Fruit fly (Drosophila melanogaster) whole organism, pupa: ENCODE data around the gene NPFR.

Experiments used
- CG10348 ChIP-seq: fragments of 200-800 bp; sonication (Bioruptor generic); IDR thresholded peaks from 2 replicates; pipeline ENCODE4 v1.3.6; 2022; ENCODE audit warnings: missing biosample characterization, missing genetic modification characterization
- CG12605 ChIP-seq: fragments of 200-800 bp; sonication (Bioruptor generic); IDR thresholded peaks from 2 replicates; pipeline ENCODE4 v1.3.6; 2022; ENCODE audit warnings: missing biosample characterization, missing genetic modification characterization
- CG14655 ChIP-seq: fragments of 200-800 bp; sonication (Bioruptor generic); optimal IDR thresholded peaks from 3 replicates; lab custom pipeline; 2017; ENCODE audit warnings: mild to moderate bottlenecking, missing biosample characterization, missing genetic modification reagents, missing genetic modification characterization
- CG17806 ChIP-seq: fragments of 200-800 bp; sonication (Bioruptor generic); optimal IDR thresholded peaks from 2 replicates; lab custom pipeline; 2018; ENCODE audit warnings: missing biosample characterization, mild to moderate bottlenecking, missing genetic modification characterization, moderate library complexity
- CG34367 ChIP-seq: fragments of 200-800 bp; sonication (Bioruptor generic); optimal IDR thresholded peaks from 2 replicates; lab custom pipeline; 2018; ENCODE audit warnings: missing biosample characterization, mild to moderate bottlenecking, missing genetic modification characterization
- CG8301 ChIP-seq: fragments of 200-800 bp; sonication (Bioruptor generic); optimal IDR thresholded peaks from 2 replicates; lab custom pipeline; 2018; ENCODE audit warnings: missing biosample characterization, mild to moderate bottlenecking, missing genetic modification characterization
- CG9948 ChIP-seq: fragments of 200-800 bp; sonication (Bioruptor generic); optimal IDR thresholded peaks from 2 replicates; lab custom pipeline; 2018; ENCODE audit warnings: missing biosample characterization, mild to moderate bottlenecking, missing genetic modification characterization, moderate library complexity
- D1 ChIP-seq: fragments of 200-800 bp; sonication (Bioruptor generic); optimal IDR thresholded peaks from 2 replicates; lab custom pipeline; 2018; ENCODE audit warnings: missing biosample characterization, mild to moderate bottlenecking, missing genetic modification characterization, moderate library complexity
- Ets98B ChIP-seq: fragments of 200-800 bp; sonication (Bioruptor generic); IDR thresholded peaks from 2 replicates; pipeline ENCODE4 v1.3.6; 2022; ENCODE audit warnings: missing biosample characterization, missing genetic modification characterization
- Pif1B ChIP-seq: fragments of 200-800 bp; sonication (Bioruptor generic); optimal IDR thresholded peaks from 3 replicates; lab custom pipeline; 2016; ENCODE audit warnings: missing biosample characterization, missing genetic modification characterization
- Snoo ChIP-seq: fragments of 200-800 bp; sonication (Bioruptor generic); optimal IDR thresholded peaks from 3 replicates; lab custom pipeline; 2017; ENCODE audit warnings: missing biosample characterization, mild to moderate bottlenecking, missing genetic modification characterization, inconsistent platforms
- gl ChIP-seq: fragments of 200-800 bp; sonication (Bioruptor generic); optimal IDR thresholded peaks from 2 replicates; lab custom pipeline; 2018; ENCODE audit warnings: missing biosample characterization, mild to moderate bottlenecking, missing genetic modification characterization
- rn ChIP-seq: fragments of 200-800 bp; sonication (Bioruptor generic); IDR thresholded peaks from 2 replicates; pipeline ENCODE4 v1.3.6; 2022; ENCODE audit warnings: missing biosample characterization, missing genetic modification characterization

DNA sequence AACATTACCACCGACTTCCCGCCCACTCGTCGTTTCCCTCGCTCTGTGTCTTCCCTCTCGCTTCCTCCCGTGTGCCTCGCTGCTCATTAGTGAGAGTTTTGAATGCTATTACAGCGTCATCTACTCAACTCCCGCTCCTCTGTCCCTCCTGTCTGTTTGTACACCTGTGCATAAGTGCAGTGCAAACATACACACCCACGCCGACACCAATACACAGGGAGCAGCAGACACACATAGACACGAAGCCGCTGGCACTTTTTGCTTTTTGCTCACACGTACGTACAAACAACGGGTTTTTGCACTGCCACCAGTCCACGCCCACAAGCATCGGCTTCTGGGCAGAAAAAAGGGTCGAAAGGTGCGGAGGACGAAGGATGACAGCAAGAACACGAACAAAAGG, 45.3 kb upstream of the NPFR start:
- TF ChIP-seq CG9948 (tag; lab: Kevin White, UChicago) = no peak
- no peak for TF ChIP-seq Pif1B (GFP tag; lab: Kevin White, UChicago)
- TF ChIP-seq CG10348 (GFP tag; lab: Robert Waterston, UW) = no peak
- no peak for TF ChIP-seq D1 (tag; lab: Kevin White, UChicago)
- TF ChIP-seq CG8301 (tag; lab: Kevin White, UChicago) = no peak
- TF ChIP-seq Snoo (tag; lab: Kevin White, UChicago) = no peak
- no peak for TF ChIP-seq CG14655 (GFP tag; lab: Kevin White, UChicago)
- TF ChIP-seq gl (tag; lab: Kevin White, UChicago) = no peak
- no peak for TF ChIP-seq CG17806 (tag; lab: Kevin White, UChicago)
- TF ChIP-seq CG12605 (GFP tag; lab: Robert Waterston, UW) = no peak
- TF ChIP-seq Ets98B (GFP tag; lab: Robert Waterston, UW) = no peak
- TF ChIP-seq CG34367 (tag; lab: Kevin White, UChicago) = no peak
- TF ChIP-seq rn = no peak
